Worm (Caenorhabditis elegans) whole organism, L1 larva: ENCODE measurements around the gene col-98.

Experiments used
- elt-3 ChIP-seq, 6 experiments: fragments of 150-350 bp in 1 of 6; sonication (generic microtip); optimal IDR thresholded peaks; 2 replicates each; lab custom pipeline; 2017 to 2018; ENCODE audit warnings: missing biosample characterization in 6 of 6, missing genetic modification characterization in 6 of 6, inconsistent platforms in 1 of 6
- ztf-11 ChIP-seq, 2 experiments: sonication (generic microtip); optimal IDR thresholded peaks; 2 replicates each; lab custom pipeline; 2016 to 2017; ENCODE audit warnings: missing genetic modification characterization in 2 of 2, missing biosample characterization in 1 of 2, missing compliant biosample characterization in 1 of 2

ce11 chrIII:13030551-13030950 lies 11.7 kb downstream of the col-98 start, which contains the start of gene F14F7.7:
- TF ChIP-seq ztf-11 (tag; optimal IDR thresholded peaks at IDR 0.05; lab: Kevin White, UChicago) (no peak), elt-3 (tag; optimal IDR thresholded peaks at IDR 0.05; lab: Kevin White, UChicago) (no peak)
